Worm (Caenorhabditis elegans) whole organism, L3 larva: Measurements from ENCODE around the gene C08E8.2.

Experiments used
- R02D3.7 ChIP-seq: fragments of 150-350 bp; optimal IDR thresholded peaks from 2 replicates; lab custom pipeline; 2014; ENCODE audit warnings: missing biosample characterization, missing genetic modification characterization
- ZK546.5 ChIP-seq: sonication (generic microtip); optimal IDR thresholded peaks from 2 replicates; lab custom pipeline; 2017; ENCODE audit warnings: missing biosample characterization, missing genetic modification characterization
- elt-3 ChIP-seq, 3 experiments: fragments of 150-350 bp in 1 of 3; sonication (generic microtip) in 2 of 3; optimal IDR thresholded peaks; 2 replicates in 2 of 3; 4 replicates in 1 of 3; lab custom pipeline; 2014 to 2017; ENCODE audit warnings: missing biosample characterization in 3 of 3, missing genetic modification characterization in 3 of 3
- fkh-10 ChIP-seq: sonication (generic microtip); optimal IDR thresholded peaks from 2 replicates; lab custom pipeline; 2017; ENCODE audit warnings: missing biosample characterization, missing genetic modification reagents, missing genetic modification characterization
- jun-1 ChIP-seq: fragments of 150-350 bp; optimal IDR thresholded peaks from 2 replicates; lab custom pipeline; 2014; ENCODE audit warnings: missing biosample characterization, missing genetic modification reagents, missing genetic modification characterization
- nfya-1 ChIP-seq: sonication (generic microtip); optimal IDR thresholded peaks from 2 replicates; lab custom pipeline; 2017; ENCODE audit warnings: missing genetic modification characterization, mild to moderate bottlenecking, missing compliant biosample characterization, antibody characterized with exemption, moderate library complexity; ENCODE audit not compliant: insufficient read depth
- nhr-76 ChIP-seq: fragments of 150-350 bp; sonication (generic microtip); optimal IDR thresholded peaks from 5 replicates; lab custom pipeline; 2014; ENCODE audit warnings: missing biosample characterization, missing genetic modification characterization
- pha-4 ChIP-seq: fragments of 150-350 bp; optimal IDR thresholded peaks from 2 replicates; lab custom pipeline; 2014; ENCODE audit warnings: missing biosample characterization, missing genetic modification reagents, missing genetic modification characterization
- unc-62 ChIP-seq: fragments of 150-350 bp; sonication (generic microtip); optimal IDR thresholded peaks from 4 replicates; lab custom pipeline; 2014; ENCODE audit warnings: missing biosample characterization, missing genetic modification reagents, missing genetic modification characterization
- zag-1 ChIP-seq: fragments of 150-350 bp; optimal IDR thresholded peaks from 2 replicates; lab custom pipeline; 2014; ENCODE audit warnings: missing biosample characterization, missing genetic modification characterization
- ztf-4 ChIP-seq: fragments of 150-350 bp; optimal IDR thresholded peaks from 2 replicates; lab custom pipeline; 2014; ENCODE audit warnings: missing biosample characterization, missing genetic modification characterization

ce11 chrV:18375551-18375950 is 19.9 kb upstream of the C08E8.2 start:
- no peak for TF ChIP-seq nfya-1 (tag; lab: Kevin White, UChicago)
- no peak for TF ChIP-seq ztf-4 (tag; lab: Kevin White, UChicago)
- no peak for TF ChIP-seq ZK546.5 (tag; lab: Kevin White, UChicago)
- TF ChIP-seq R02D3.7: no peak
- no peak for TF ChIP-seq unc-62
- TF ChIP-seq jun-1: no peak
- TF ChIP-seq nhr-76 (tag; lab: Kevin White, UChicago): no peak
- TF ChIP-seq fkh-10 (GFP tag; lab: Kevin White, UChicago): no peak
- no peak for TF ChIP-seq zag-1 (tag; lab: Kevin White, UChicago)
- no peak for TF ChIP-seq pha-4 (tag; lab: Kevin White, UChicago)
- TF ChIP-seq elt-3 (tag; optimal IDR thresholded peaks at IDR 0.05; lab: Kevin White, UChicago): no peak
